Fruit fly (Drosophila melanogaster): ENCODE results near the gene ex.
A peak's percentile ranks its signal among the peaks of the same experiment; 100 is the strongest.

ex gene

dm6 chr2L:487719-488547 lies 56.9 kb downstream of the ex start (continued):
- no peak for TF ChIP-seq esg (GFP tag; conservative IDR thresholded peaks at IDR 0.05)
- no peak for TF ChIP-seq CG3995 (GFP tag; optimal IDR thresholded peaks at IDR 0.05)
- no peak for TF ChIP-seq ham (GFP tag; IDR thresholded peaks at IDR 0.05)
- TF ChIP-seq repo (GFP tag; optimal IDR thresholded peaks at IDR 0.05) = no peak
- no peak for TF ChIP-seq bigmax (GFP tag; optimal IDR thresholded peaks at IDR 0.05)
- no peak for TF ChIP-seq stwl (tag; optimal IDR thresholded peaks at IDR 0.05)
- no peak for TF ChIP-seq CG11093 (GFP tag; IDR thresholded peaks at IDR 0.05)
- TF ChIP-seq Hr3 (GFP tag; optimal IDR thresholded peaks at IDR 0.05) = peak; percentile 20
- TF ChIP-seq CG18476 (GFP tag; optimal IDR thresholded peaks at IDR 0.05) = no peak
- TF ChIP-seq Myb (GFP tag; optimal IDR thresholded peaks at IDR 0.05) = no peak
- TF ChIP-seq cato (GFP tag; optimal IDR thresholded peaks at IDR 0.05; ENCODE audit: borderline replicate concordance) = no peak
- TF ChIP-seq lov (optimal IDR thresholded peaks at IDR 0.05) = no peak
- no peak for TF ChIP-seq lov (GFP tag; IDR thresholded peaks at IDR 0.05)
- peak; percentile 20 for TF ChIP-seq gro (GFP tag; optimal IDR thresholded peaks at IDR 0.05)
- TF ChIP-seq Asciz (GFP tag; optimal IDR thresholded peaks at IDR 0.05) = peak; percentile 32
- TF ChIP-seq Dp (GFP tag; optimal IDR thresholded peaks at IDR 0.05) = no peak
- peak; percentile 10 for TF ChIP-seq CG17359 (tag; optimal IDR thresholded peaks at IDR 0.05)
- no peak for TF ChIP-seq CG8281 (tag; optimal IDR thresholded peaks at IDR 0.05)
- TF ChIP-seq CG3847 (GFP tag; IDR thresholded peaks at IDR 0.05) = 0 out of 2 replicates have a peak, but pooled peaks have one; percentile 27
- peak; percentile 91 for TF ChIP-seq sens (GFP tag)
- peak; percentile 55 for TF ChIP-seq CG2678 (tag; optimal IDR thresholded peaks at IDR 0.05)
- no peak for TF ChIP-seq CG16779 (GFP tag; IDR thresholded peaks at IDR 0.05)
- no peak for TF ChIP-seq CG2129 (GFP tag; IDR thresholded peaks at IDR 0.05; ENCODE audit: partially characterized antibody)
- TF ChIP-seq D19A (tag; optimal IDR thresholded peaks at IDR 0.05) = no peak
- TF ChIP-seq Bdp1 (GFP tag; optimal IDR thresholded peaks at IDR 0.05) = no peak
- TF ChIP-seq CG5180 (GFP tag; optimal IDR thresholded peaks at IDR 0.05) = no peak
- peak; percentile 25 for TF ChIP-seq CG3281 (GFP tag; optimal IDR thresholded peaks at IDR 0.05)
- peak; percentile 10 for TF ChIP-seq CG1792 (GFP tag; optimal IDR thresholded peaks at IDR 0.05)
- TF ChIP-seq chn (GFP tag; optimal IDR thresholded peaks at IDR 0.05) = peak; percentile 4
- no peak for TF ChIP-seq CG7745 (tag; optimal IDR thresholded peaks at IDR 0.05)
- peak; percentile 47 for TF ChIP-seq phol (tag; optimal IDR thresholded peaks at IDR 0.05)
- no peak for TF ChIP-seq ken (GFP tag; IDR thresholded peaks at IDR 0.05)
- no peak for TF ChIP-seq HLHmδ (GFP tag; optimal IDR thresholded peaks at IDR 0.05)
- TF ChIP-seq CG12659 (GFP tag; optimal IDR thresholded peaks at IDR 0.05) = no peak
- TF ChIP-seq HmgD (GFP tag; optimal IDR thresholded peaks at IDR 0.05) = no peak
- TF ChIP-seq ems (GFP tag; optimal IDR thresholded peaks at IDR 0.05) = no peak
- no peak for TF ChIP-seq D19B (GFP tag; optimal IDR thresholded peaks at IDR 0.05)
- TF ChIP-seq CG10274 (GFP tag; optimal IDR thresholded peaks at IDR 0.05) = no peak
- TF ChIP-seq stc (GFP tag; IDR thresholded peaks at IDR 0.05) = no peak
- peak; percentile 31 for TF ChIP-seq Atf-2 (GFP tag; optimal IDR thresholded peaks at IDR 0.05)
- no peak for TF ChIP-seq Nf-YA (GFP tag; IDR thresholded peaks at IDR 0.05)
- peak; percentile 32 for TF ChIP-seq Blimp-1 (GFP tag; optimal IDR thresholded peaks at IDR 0.05)
- TF ChIP-seq CG8290 (GFP tag; optimal IDR thresholded peaks at IDR 0.05) = no peak
- no peak for TF ChIP-seq CG8290 (tag; optimal IDR thresholded peaks at IDR 0.05)
- TF ChIP-seq Ets97D (GFP tag; optimal IDR thresholded peaks at IDR 0.05) = no peak
- peak; percentile 47 for TF ChIP-seq CG15269 (tag; optimal IDR thresholded peaks at IDR 0.05)
- TF ChIP-seq CG8478 (optimal IDR thresholded peaks at IDR 0.05) = no peak
- TF ChIP-seq Bteb2 (GFP tag; optimal IDR thresholded peaks at IDR 0.05) = no peak
- TF ChIP-seq psq (GFP tag; optimal IDR thresholded peaks at IDR 0.05) = no peak
- no peak for TF ChIP-seq CG12071 (GFP tag; optimal IDR thresholded peaks at IDR 0.05)
- TF ChIP-seq dan (GFP tag; IDR thresholded peaks at IDR 0.05) = no peak
